Worm (Caenorhabditis elegans) whole organism, L3 larva: ENCODE measurements around the gene Y45F10D.15.

Experiments used
- R02D3.7 ChIP-seq: fragments of 150-350 bp; optimal IDR thresholded peaks from 2 replicates; lab custom pipeline; 2014; ENCODE audit warnings: missing biosample characterization, missing genetic modification characterization
- ZK546.5 ChIP-seq: sonication (generic microtip); optimal IDR thresholded peaks from 2 replicates; lab custom pipeline; 2017; ENCODE audit warnings: missing biosample characterization, missing genetic modification characterization
- aly-2 ChIP-seq: fragments of 150-350 bp; optimal IDR thresholded peaks from 2 replicates; lab custom pipeline; 2014; ENCODE audit warnings: missing biosample characterization, missing genetic modification characterization
- ama-1 ChIP-seq: fragments of 150-350 bp; optimal IDR thresholded peaks from 2 replicates; lab custom pipeline; 2018
- ceh-16 ChIP-seq: sonication (generic microtip); optimal IDR thresholded peaks from 2 replicates; lab custom pipeline; 2017; ENCODE audit warnings: missing biosample characterization, missing genetic modification characterization
- ceh-28 ChIP-seq: fragments of 150-350 bp; optimal IDR thresholded peaks from 2 replicates; lab custom pipeline; 2014; ENCODE audit warnings: missing biosample characterization, missing genetic modification reagents, missing genetic modification characterization
- ceh-82 ChIP-seq: fragments of 150-350 bp; optimal IDR thresholded peaks from 2 replicates; lab custom pipeline; 2014; ENCODE audit warnings: missing biosample characterization, missing genetic modification characterization
- ceh-9 ChIP-seq: sonication (generic microtip); optimal IDR thresholded peaks from 2 replicates; lab custom pipeline; 2018; ENCODE audit warnings: missing biosample characterization, missing genetic modification characterization
- daf-12 ChIP-seq: fragments of 150-350 bp; optimal IDR thresholded peaks from 2 replicates; lab custom pipeline; 2014; ENCODE audit warnings: missing biosample characterization, missing genetic modification reagents, missing genetic modification characterization
- egl-27 ChIP-seq: sonication (generic microtip); optimal IDR thresholded peaks from 4 replicates; lab custom pipeline; 2017; ENCODE audit warnings: missing biosample characterization, missing genetic modification reagents, missing genetic modification characterization
- egl-5 ChIP-seq: fragments of 150-350 bp; optimal IDR thresholded peaks from 2 replicates; lab custom pipeline; 2017; ENCODE audit warnings: missing biosample characterization, missing genetic modification reagents, missing genetic modification characterization, inconsistent platforms
- elt-1 ChIP-seq: fragments of 150-350 bp; optimal IDR thresholded peaks from 2 replicates; lab custom pipeline; 2014; ENCODE audit warnings: missing biosample characterization, missing genetic modification characterization
- elt-2 ChIP-seq: sonication (generic microtip); optimal IDR thresholded peaks from 2 replicates; lab custom pipeline; 2016; ENCODE audit warnings: missing genetic modification reagents, mild to moderate bottlenecking, missing genetic modification characterization, missing compliant biosample characterization
- elt-3 ChIP-seq, 3 experiments: fragments of 150-350 bp in 1 of 3; sonication (generic microtip) in 2 of 3; optimal IDR thresholded peaks; 2 replicates in 2 of 3; 4 replicates in 1 of 3; lab custom pipeline; 2014 to 2017; ENCODE audit warnings: missing biosample characterization in 3 of 3, missing genetic modification characterization in 3 of 3
- eor-1 ChIP-seq, 2 experiments: fragments of 150-350 bp; optimal IDR thresholded peaks; 2 replicates each; lab custom pipeline; 2014 to 2018; ENCODE audit warnings: missing biosample characterization in 2 of 2, missing genetic modification characterization in 2 of 2
- fkh-10 ChIP-seq: sonication (generic microtip); optimal IDR thresholded peaks from 2 replicates; lab custom pipeline; 2017; ENCODE audit warnings: missing biosample characterization, missing genetic modification reagents, missing genetic modification characterization
- fkh-2 ChIP-seq: fragments of 150-350 bp; optimal IDR thresholded peaks from 2 replicates; lab custom pipeline; 2014; ENCODE audit warnings: missing biosample characterization, missing genetic modification reagents, missing genetic modification characterization
- fos-1 ChIP-seq: fragments of 150-350 bp; optimal IDR thresholded peaks from 2 replicates; lab custom pipeline; 2014; ENCODE audit warnings: missing biosample characterization, missing genetic modification characterization
- hmg-11 ChIP-seq: sonication (generic microtip); optimal IDR thresholded peaks from 2 replicates; lab custom pipeline; 2016; ENCODE audit warnings: missing genetic modification characterization, missing compliant biosample characterization
- jun-1 ChIP-seq: fragments of 150-350 bp; optimal IDR thresholded peaks from 2 replicates; lab custom pipeline; 2014; ENCODE audit warnings: missing biosample characterization, missing genetic modification reagents, missing genetic modification characterization
- lin-15B ChIP-seq: fragments of 150-350 bp; optimal IDR thresholded peaks from 2 replicates; lab custom pipeline; 2014; ENCODE audit warnings: missing biosample characterization, missing genetic modification characterization
- lin-39 ChIP-seq: fragments of 150-350 bp; optimal IDR thresholded peaks from 2 replicates; lab custom pipeline; 2018; ENCODE audit warnings: missing biosample characterization, missing genetic modification reagents, missing genetic modification characterization
- lsy-12 ChIP-seq: sonication (generic microtip); optimal IDR thresholded peaks from 2 replicates; lab custom pipeline; 2016; ENCODE audit warnings: mild to moderate bottlenecking, missing genetic modification characterization, missing compliant biosample characterization
- mdl-1 ChIP-seq: fragments of 150-350 bp; optimal IDR thresholded peaks from 2 replicates; lab custom pipeline; 2014; ENCODE audit warnings: missing biosample characterization, missing genetic modification characterization
- mml-1 ChIP-seq: fragments of 150-350 bp; sonication (generic microtip); optimal IDR thresholded peaks from 3 replicates; lab custom pipeline; 2014; ENCODE audit warnings: missing biosample characterization, missing genetic modification characterization
- nfya-1 ChIP-seq: sonication (generic microtip); optimal IDR thresholded peaks from 2 replicates; lab custom pipeline; 2017; ENCODE audit warnings: missing genetic modification characterization, mild to moderate bottlenecking, missing compliant biosample characterization, antibody characterized with exemption, moderate library complexity; ENCODE audit not compliant: insufficient read depth
- nhr-11 ChIP-seq: fragments of 150-350 bp; optimal IDR thresholded peaks from 2 replicates; lab custom pipeline; 2014; ENCODE audit warnings: missing biosample characterization, missing genetic modification characterization
- nhr-12 ChIP-seq: fragments of 150-350 bp; optimal IDR thresholded peaks from 2 replicates; lab custom pipeline; 2014; ENCODE audit warnings: missing biosample characterization, missing genetic modification characterization
- nhr-23 ChIP-seq: fragments of 150-350 bp; optimal IDR thresholded peaks from 2 replicates; lab custom pipeline; 2014; ENCODE audit warnings: missing biosample characterization, missing genetic modification reagents, missing genetic modification characterization
- nhr-237 ChIP-seq: fragments of 150-350 bp; optimal IDR thresholded peaks from 2 replicates; lab custom pipeline; 2014; ENCODE audit warnings: missing biosample characterization, missing genetic modification characterization
- nhr-25 ChIP-seq: sonication (generic microtip); optimal IDR thresholded peaks from 2 replicates; lab custom pipeline; 2017; ENCODE audit warnings: missing biosample characterization, missing genetic modification characterization
- nhr-28 ChIP-seq: fragments of 150-350 bp; optimal IDR thresholded peaks from 2 replicates; lab custom pipeline; 2014; ENCODE audit warnings: missing biosample characterization, missing genetic modification characterization
- nhr-43 ChIP-seq: sonication (generic microtip); optimal IDR thresholded peaks from 2 replicates; lab custom pipeline; 2016; ENCODE audit warnings: mild to moderate bottlenecking, missing genetic modification characterization, missing compliant biosample characterization; ENCODE audit not compliant: poor library complexity, severe bottlenecking
- nhr-67 ChIP-seq: fragments of 150-350 bp; optimal IDR thresholded peaks from 2 replicates; lab custom pipeline; 2014; ENCODE audit warnings: missing biosample characterization, missing genetic modification characterization
- nhr-76 ChIP-seq: fragments of 150-350 bp; sonication (generic microtip); optimal IDR thresholded peaks from 5 replicates; lab custom pipeline; 2014; ENCODE audit warnings: missing biosample characterization, missing genetic modification characterization
- nhr-77 ChIP-seq: fragments of 150-350 bp; optimal IDR thresholded peaks from 2 replicates; lab custom pipeline; 2014; ENCODE audit warnings: missing biosample characterization, missing genetic modification characterization
- pha-4 ChIP-seq: fragments of 150-350 bp; optimal IDR thresholded peaks from 2 replicates; lab custom pipeline; 2014; ENCODE audit warnings: missing biosample characterization, missing genetic modification reagents, missing genetic modification characterization
- pqm-1 ChIP-seq: fragments of 150-350 bp; optimal IDR thresholded peaks from 2 replicates; lab custom pipeline; 2017; ENCODE audit warnings: missing biosample characterization, missing genetic modification characterization, inconsistent platforms
- sea-2 ChIP-seq: fragments of 150-350 bp; sonication (generic microtip); optimal IDR thresholded peaks from 4 replicates; lab custom pipeline; 2014; ENCODE audit warnings: missing biosample characterization, missing genetic modification reagents, missing genetic modification characterization
- skn-1 ChIP-seq: fragments of 150-350 bp; optimal IDR thresholded peaks from 2 replicates; lab custom pipeline; 2014; ENCODE audit warnings: missing biosample characterization, missing genetic modification characterization
- snpc-4 ChIP-seq: fragments of 150-350 bp; optimal IDR thresholded peaks from 2 replicates; lab custom pipeline; 2014; ENCODE audit warnings: missing biosample characterization, missing genetic modification characterization
- tbx-2 ChIP-seq: sonication (generic microtip); optimal IDR thresholded peaks from 2 replicates; lab custom pipeline; 2016; ENCODE audit warnings: mild to moderate bottlenecking, missing genetic modification characterization, missing compliant biosample characterization
- unc-39 ChIP-seq: sonication (generic microtip); optimal IDR thresholded peaks from 4 replicates; lab custom pipeline; 2017; ENCODE audit warnings: missing biosample characterization, missing genetic modification characterization
- unc-62 ChIP-seq: fragments of 150-350 bp; sonication (generic microtip); optimal IDR thresholded peaks from 4 replicates; lab custom pipeline; 2014; ENCODE audit warnings: missing biosample characterization, missing genetic modification reagents, missing genetic modification characterization
- zag-1 ChIP-seq: fragments of 150-350 bp; optimal IDR thresholded peaks from 2 replicates; lab custom pipeline; 2014; ENCODE audit warnings: missing biosample characterization, missing genetic modification characterization
- ztf-11 ChIP-seq: fragments of 150-350 bp; optimal IDR thresholded peaks from 2 replicates; lab custom pipeline; 2014; ENCODE audit warnings: missing biosample characterization, missing genetic modification characterization
- ztf-4 ChIP-seq: fragments of 150-350 bp; optimal IDR thresholded peaks from 2 replicates; lab custom pipeline; 2014; ENCODE audit warnings: missing biosample characterization, missing genetic modification characterization

Gene Y45F10D.15

ce11 chrIV:13777480-13777879 lies 43.3 kb downstream of the Y45F10D.15 start, which contains the start of gene rpl-18:
rpl-18 (plus strand) TSS chrIV:13777865.
- no peak for TF ChIP-seq ZK546.5
- TF ChIP-seq nhr-23 = peak; percentile 80
- TF ChIP-seq fkh-2 (tag; lab: Kevin White, UChicago) = no peak
- TF ChIP-seq nhr-77 (tag; lab: Kevin White, UChicago) = no peak
- peak; percentile 6 for TF ChIP-seq ceh-28
- no peak for TF ChIP-seq mml-1
- TF ChIP-seq hmg-11 (tag; lab: Kevin White, UChicago) = peak; percentile 48
- TF ChIP-seq daf-12 (tag; lab: Kevin White, UChicago) = no peak
- TF ChIP-seq jun-1 (tag; lab: Kevin White, UChicago) = no peak
- no peak for TF ChIP-seq aly-2 (tag; lab: Kevin White, UChicago)
- TF ChIP-seq pqm-1 (tag; lab: Kevin White, UChicago) = peak; percentile 27
- TF ChIP-seq tbx-2 (tag; lab: Kevin White, UChicago) = no peak
- TF ChIP-seq lin-39 = peak; percentile 85
- TF ChIP-seq lsy-12 = no peak
- TF ChIP-seq ama-1 (lab: Kevin White, UChicago) = no peak
- TF ChIP-seq ceh-82 (tag; lab: Kevin White, UChicago) = no peak
- no peak for TF ChIP-seq fos-1
- no peak for TF ChIP-seq zag-1
- no peak for TF ChIP-seq elt-1 (tag; lab: Kevin White, UChicago)
- TF ChIP-seq unc-62 (GFP tag; lab: Kevin White, UChicago) = no peak
- TF ChIP-seq ztf-4 = no peak
- TF ChIP-seq nfya-1 (tag; lab: Kevin White, UChicago) = peak; percentile 89
- TF ChIP-seq mdl-1 (tag; lab: Kevin White, UChicago) = no peak
- no peak for TF ChIP-seq nhr-237
- no peak for TF ChIP-seq ceh-9 (tag; lab: Kevin White, UChicago)
- TF ChIP-seq R02D3.7 (tag; lab: Kevin White, UChicago) = peak; percentile 27
- TF ChIP-seq unc-39 (tag; lab: Kevin White, UChicago) = no peak
- TF ChIP-seq pha-4 (tag; lab: Kevin White, UChicago) = peak; percentile 95
- no peak for TF ChIP-seq nhr-28 (tag; lab: Kevin White, UChicago)
- TF ChIP-seq skn-1 (tag; lab: Kevin White, UChicago) = no peak
- TF ChIP-seq sea-2 (GFP tag; lab: Kevin White, UChicago) = no peak
- TF ChIP-seq ceh-16 (tag; lab: Kevin White, UChicago) = no peak
- TF ChIP-seq ztf-11 = no peak
- no peak for TF ChIP-seq eor-1 (tag; optimal IDR thresholded peaks at IDR 0.05; lab: Kevin White, UChicago)
- no peak for TF ChIP-seq nhr-67 (tag; lab: Kevin White, UChicago)
- TF ChIP-seq egl-27 (tag; lab: Kevin White, UChicago) = no peak
- peak; percentile 99 for TF ChIP-seq lin-15B (tag; lab: Kevin White, UChicago)
- no peak for TF ChIP-seq nhr-12 (tag; lab: Kevin White, UChicago)
- TF ChIP-seq fkh-10 = no peak
- peak; percentile 37 for TF ChIP-seq elt-2 (tag; lab: Kevin White, UChicago)
- no peak for TF ChIP-seq elt-3 (tag; optimal IDR thresholded peaks at IDR 0.05; lab: Kevin White, UChicago)
- TF ChIP-seq nhr-43 = no peak
- peak; percentile 73 for TF ChIP-seq nhr-25 (tag; lab: Kevin White, UChicago)
- no peak for TF ChIP-seq nhr-11
- peak; percentile 65 for TF ChIP-seq egl-5
- TF ChIP-seq snpc-4 (tag; lab: Kevin White, UChicago) = peak; percentile 78
- TF ChIP-seq nhr-76 (tag; lab: Kevin White, UChicago) = no peak

- TF ChIP-seq fkh-2 (tag; lab: Kevin White, UChicago) = no peak
- TF ChIP-seq daf-12 (tag; lab: Kevin White, UChicago) = no peak
- TF ChIP-seq lsy-12 = no peak
- TF ChIP-seq nfya-1 (tag; lab: Kevin White, UChicago) = no peak
These were observed 44.0 kb downstream of the Y45F10D.15 start for ce11 chrIV:13776745-13777144.
